Worm (Caenorhabditis elegans): ENCODE measurements around the gene nhr-166.

DNA sequence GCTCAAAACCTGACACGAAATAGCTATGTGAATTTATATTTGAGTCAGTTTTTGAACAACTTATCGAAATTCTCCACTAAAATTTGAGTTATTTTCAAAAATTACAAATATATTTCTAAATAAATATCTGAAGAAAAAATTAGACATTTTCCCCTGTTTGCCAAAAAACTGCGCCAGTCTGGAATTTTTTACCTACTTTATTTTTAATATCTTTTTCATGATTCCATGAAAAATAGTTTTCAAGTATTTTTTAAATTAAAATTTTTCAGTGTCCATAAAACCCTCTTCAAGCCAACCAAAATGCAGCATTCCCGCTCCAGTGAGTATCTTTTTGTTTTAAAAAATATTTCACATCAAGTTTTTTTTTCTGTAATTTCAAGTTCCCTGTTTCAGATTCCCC lies 11.1 kb downstream of the nhr-166 start, which contains the start of gene F53C3.8:
- TF ChIP-seq W03F9.2 (tag; optimal IDR thresholded peaks at IDR 0.05) (no peak), him-1 (tag; optimal IDR thresholded peaks at IDR 0.05) (no peak)
